Worm (Caenorhabditis elegans) whole organism, midembryonic: ENCODE results near the gene srx-80.

Experiments
- flt-1 ChIP-seq: fragments of 200-800 bp; sonication (Bioruptor generic); IDR thresholded peaks from 2 replicates; pipeline ENCODE4 v1.3.6; 2022; ENCODE audit warnings: missing genetic modification characterization, missing compliant biosample characterization
- klf-2 ChIP-seq: fragments of 200-800 bp; sonication (Bioruptor generic); conservative IDR thresholded peaks from 2 replicates; pipeline ENCODE4 v1.3.6; 2022; ENCODE audit warnings: missing genetic modification reagents, missing genetic modification characterization, missing compliant biosample characterization
- med-1 ChIP-seq: sonication (generic microtip); optimal IDR thresholded peaks from 2 replicates; lab custom pipeline; 2017; ENCODE audit warnings: missing genetic modification characterization, mild to moderate bottlenecking, missing compliant biosample characterization, antibody characterized with exemption, missing genetic modification reagents; ENCODE audit not compliant: insufficient read depth

ce11 chrV:11613007-11613406 is 19.5 kb downstream of the srx-80 start, which contains the start of gene tag-290:
- TF ChIP-seq klf-2 (GFP tag; lab: Robert Waterston, UW) (no peak), med-1 (no peak), flt-1 (GFP tag; lab: Robert Waterston, UW) (no peak)
